Fruit fly (Drosophila melanogaster): ENCODE data around the gene CG12713.

CG12713 gene

dm6 chr3L:15847655-15848054, 15.4 kb downstream of the CG12713 start (continued):
- TF ChIP-seq hb (GFP tag; IDR thresholded peaks at IDR 0.05; ENCODE audit: partially characterized antibody) (no peak), Lpt (GFP tag; optimal IDR thresholded peaks at IDR 0.05) (no peak), Ets65A (GFP tag) (peak; percentile 91), Mes4 (GFP tag; optimal IDR thresholded peaks at IDR 0.05) (no peak), CG3838 (GFP tag; optimal IDR thresholded peaks at IDR 0.05) (no peak)

DNA sequence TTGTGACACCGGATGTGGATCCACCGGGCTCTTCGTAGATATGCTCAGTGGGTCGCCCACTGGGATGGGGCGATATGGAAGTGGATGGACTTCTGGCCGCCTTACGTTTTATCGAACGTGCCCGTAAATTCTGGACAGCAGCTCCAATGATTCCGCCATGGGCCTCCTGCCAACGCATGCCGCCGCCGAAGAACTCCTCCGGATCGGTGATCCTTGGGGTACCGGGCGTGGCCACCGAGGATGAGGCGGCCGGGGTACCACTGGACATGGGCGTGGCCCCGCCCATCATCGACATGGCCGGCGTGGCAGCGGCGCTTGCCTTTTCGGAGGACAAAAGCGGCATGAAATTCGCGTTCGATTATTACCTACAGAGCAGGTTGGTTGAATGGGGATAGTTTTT, 23.8 kb downstream of the CG12713 start:
- TF ChIP-seq CG30020 (tag; optimal IDR thresholded peaks at IDR 0.05) = no peak
- no peak for TF ChIP-seq CG16779 (GFP tag; IDR thresholded peaks at IDR 0.05)
- TF ChIP-seq CG17361 (GFP tag; IDR thresholded peaks at IDR 0.05) = no peak
- TF ChIP-seq lmd (GFP tag; IDR thresholded peaks at IDR 0.05) = no peak
- peak; percentile 7 for TF ChIP-seq Ets65A (GFP tag)
- TF ChIP-seq Ets97D (GFP tag; optimal IDR thresholded peaks at IDR 0.05) = no peak
- TF ChIP-seq Hr39 (optimal IDR thresholded peaks at IDR 0.05) = peak; percentile 56

DNA sequence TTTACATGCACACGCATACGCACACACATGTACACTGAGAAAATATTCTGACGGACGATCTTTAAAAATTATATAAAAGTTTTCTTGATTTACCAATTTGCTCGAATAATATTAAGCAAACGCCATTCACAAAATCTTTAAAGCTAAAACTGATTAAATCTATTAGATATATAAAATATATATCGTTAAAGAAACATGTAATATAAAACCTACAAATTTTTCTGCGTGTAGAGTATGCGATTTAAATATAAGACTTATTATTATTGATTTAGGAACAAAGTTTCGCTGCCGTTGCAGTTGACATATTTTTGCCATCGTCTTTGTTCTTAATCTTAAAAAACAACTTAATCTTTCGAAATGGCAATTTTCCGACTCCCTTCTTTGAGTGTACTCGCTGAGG, 45.3 kb downstream of the CG12713 start:
- TF ChIP-seq CG9932 (GFP tag; IDR thresholded peaks at IDR 0.05) (no peak), MBD-R2 (GFP tag; IDR thresholded peaks at IDR 0.05) (no peak), hth (optimal IDR thresholded peaks at IDR 0.05) (no peak), Hand (GFP tag; optimal IDR thresholded peaks at IDR 0.05) (no peak), CG6683 (GFP tag; optimal IDR thresholded peaks at IDR 0.05) (no peak), stwl (tag; optimal IDR thresholded peaks at IDR 0.05) (no peak), Scr (GFP tag; IDR thresholded peaks at IDR 0.05; ENCODE audit: partially characterized antibody) (no peak), Aef1 (GFP tag; IDR thresholded peaks at IDR 0.05) (no peak), Abd-B (GFP tag; optimal IDR thresholded peaks at IDR 0.05) (no peak), CG12299 (tag; optimal IDR thresholded peaks at IDR 0.05) (no peak), vnd (GFP tag; IDR thresholded peaks at IDR 0.05; ENCODE audit: partially characterized antibody) (no peak), Hsf (GFP tag; optimal IDR thresholded peaks at IDR 0.05) (no peak), lbe (GFP tag; optimal IDR thresholded peaks at IDR 0.05) (no peak), Meics (GFP tag; optimal IDR thresholded peaks at IDR 0.05) (peak; percentile 33), CG14441 (GFP tag; IDR thresholded peaks at IDR 0.05) (no peak), CG15269 (tag; optimal IDR thresholded peaks at IDR 0.05) (peak; percentile 12), dpn (GFP tag; optimal IDR thresholded peaks at IDR 0.05) (no peak), H2.0 (GFP tag; IDR thresholded peaks at IDR 0.05) (no peak), da (GFP tag; optimal IDR thresholded peaks at IDR 0.05) (no peak), sens (GFP tag) (no peak), ind (GFP tag; optimal IDR thresholded peaks at IDR 0.05) (no peak), CG11696 (GFP tag; IDR thresholded peaks at IDR 0.05) (no peak), zfh1 (GFP tag; IDR thresholded peaks at IDR 0.05) (no peak), CG4707 (GFP tag; optimal IDR thresholded peaks at IDR 0.05) (no peak), Hmr (GFP tag; optimal IDR thresholded peaks at IDR 0.05) (peak; percentile 26), zfh2 (GFP tag; optimal IDR thresholded peaks at IDR 0.05) (no peak), CG11504 (tag; optimal IDR thresholded peaks at IDR 0.05) (peak; percentile 31), croc (GFP tag; conservative IDR thresholded peaks at IDR 0.05) (no peak), CG30403 (GFP tag; optimal IDR thresholded peaks at IDR 0.05) (peak; percentile 5), gem (tag; optimal IDR thresholded peaks at IDR 0.05) (peak; percentile 41), CG13894 (tag; optimal IDR thresholded peaks at IDR 0.05) (no peak), dmrt99B (tag; optimal IDR thresholded peaks at IDR 0.05) (peak; percentile 9), CG18599 (GFP tag; optimal IDR thresholded peaks at IDR 0.05) (peak; percentile 10), kni (GFP tag; optimal IDR thresholded peaks at IDR 0.05) (no peak), Hr51 (GFP tag; optimal IDR thresholded peaks at IDR 0.05) (peak in 1 of 2 experiments; percentile 21), aop (GFP tag; IDR thresholded peaks at IDR 0.05) (no peak), CG6791 (GFP tag; IDR thresholded peaks at IDR 0.05; ENCODE audit: partially characterized antibody) (no peak), CG1024 (GFP tag; IDR thresholded peaks at IDR 0.05) (no peak), CG6254 (GFP tag; optimal IDR thresholded peaks at IDR 0.05) (no peak)

Measured in whole organism, embryonic.